Worm (Caenorhabditis elegans) whole organism, early embryonic: ENCODE measurements around the gene osm-8.

Experiments
- B0310.2 ChIP-seq: sonication (generic microtip); optimal IDR thresholded peaks from 2 replicates; lab custom pipeline; 2016; ENCODE audit warnings: mild to moderate bottlenecking, missing genetic modification characterization, missing compliant biosample characterization
- F13C5.2 ChIP-seq: sonication (generic microtip); optimal IDR thresholded peaks from 2 replicates; lab custom pipeline; 2017; ENCODE audit warnings: mild to moderate bottlenecking, missing genetic modification characterization, inconsistent platforms, missing compliant biosample characterization
- ama-1 ChIP-seq: fragments of 150-350 bp; optimal IDR thresholded peaks from 2 replicates; lab custom pipeline; 2014
- ceh-13 ChIP-seq: fragments of 200-800 bp; sonication (Bioruptor generic); optimal IDR thresholded peaks from 2 replicates; lab custom pipeline; 2018; ENCODE audit warnings: mild to moderate bottlenecking, missing genetic modification characterization, missing compliant biosample characterization
- ceh-36 ChIP-seq: sonication (generic microtip); optimal IDR thresholded peaks from 2 replicates; lab custom pipeline; 2016; ENCODE audit warnings: missing genetic modification characterization, inconsistent platforms, missing compliant biosample characterization
- ets-7 ChIP-seq: sonication (generic microtip); optimal IDR thresholded peaks from 2 replicates; lab custom pipeline; 2016; ENCODE audit warnings: missing genotype, missing genetic modification characterization, missing compliant biosample characterization
- flt-1 ChIP-seq: fragments of 200-800 bp; sonication (Bioruptor generic); IDR thresholded peaks from 2 replicates; pipeline ENCODE4 v1.3.6; 2022; ENCODE audit warnings: missing genetic modification characterization, missing compliant biosample characterization
- pes-1 ChIP-seq: fragments of 200-800 bp; sonication (Bioruptor generic); IDR thresholded peaks from 2 replicates; pipeline ENCODE4 v1.3.6; 2022; ENCODE audit warnings: missing genetic modification reagents, missing genetic modification characterization, missing compliant biosample characterization
- sea-1 ChIP-seq: fragments of 200-800 bp; sonication (Bioruptor generic); conservative IDR thresholded peaks from 2 replicates; pipeline ENCODE4 v1.3.6; 2022; ENCODE audit warnings: missing genetic modification characterization, missing compliant biosample characterization
- tbx-37 ChIP-seq: fragments of 200-800 bp; sonication (Bioruptor generic); conservative IDR thresholded peaks from 2 replicates; pipeline ENCODE4 v1.3.6; 2022; ENCODE audit warnings: missing genetic modification reagents, missing genetic modification characterization, missing compliant biosample characterization
- tra-4 ChIP-seq: sonication (generic microtip); optimal IDR thresholded peaks from 2 replicates; lab custom pipeline; 2017; ENCODE audit warnings: missing genetic modification characterization, missing compliant biosample characterization

ce11 chrII:7554716-7555247 lies 50.4 kb downstream of the osm-8 start:
- TF ChIP-seq ceh-36 (tag; lab: Kevin White, UChicago) (no peak), tra-4 (no peak), flt-1 (GFP tag; lab: Robert Waterston, UW) (no peak), ets-7 (tag; lab: Kevin White, UChicago) (no peak), sea-1 (GFP tag; lab: Robert Waterston, UW) (no peak), tbx-37 (GFP tag; lab: Robert Waterston, UW) (no peak), ama-1 (no peak), B0310.2 (tag; lab: Kevin White, UChicago) (no peak), pes-1 (GFP tag; lab: Robert Waterston, UW) (no peak), ceh-13 (GFP tag; lab: Kevin White, UChicago) (no peak), F13C5.2 (tag; lab: Kevin White, UChicago) (no peak)
